Worm (Caenorhabditis elegans) whole organism, young adult: ENCODE data around the gene srw-102.

Experiments
- ama-1 ChIP-seq, 3 experiments: fragments of 150-350 bp in 1 of 3; sonication (generic microtip) in 2 of 3; optimal IDR thresholded peaks; 2 replicates each; lab custom pipeline; 2014 to 2018; ENCODE audit warnings: missing biosample characterization in 2 of 3, missing genetic modification characterization in 2 of 3, missing genetic modification reagents in 2 of 3
- atf-7 ChIP-seq: sonication (generic microtip); optimal IDR thresholded peaks from 2 replicates; lab custom pipeline; 2017; ENCODE audit warnings: mild to moderate bottlenecking, missing genetic modification characterization, missing compliant biosample characterization
- ets-4 ChIP-seq: fragments of 200-800 bp; sonication (Bioruptor generic); optimal IDR thresholded peaks from 2 replicates; lab custom pipeline; 2018; ENCODE audit warnings: mild to moderate bottlenecking, missing genetic modification characterization, missing compliant biosample characterization
- madf-6 ChIP-seq: fragments of 200-800 bp; sonication (Bioruptor generic); IDR thresholded peaks from 2 replicates; pipeline ENCODE4 v1.3.6; 2022; ENCODE audit warnings: missing genetic modification reagents, missing genetic modification characterization, missing compliant biosample characterization
- rpc-1 ChIP-seq, 2 experiments: fragments of 150-350 bp in 1 of 2; sonication (generic microtip) in 1 of 2; optimal IDR thresholded peaks; 2 replicates each; lab custom pipeline; 2014 to 2018; ENCODE audit warnings: missing biosample characterization in 1 of 2, missing genetic modification characterization in 1 of 2, missing genetic modification reagents in 1 of 2, missing genotype in 1 of 2

- TF ChIP-seq atf-7 (tag; lab: Kevin White, UChicago) (no peak), rpc-1 (optimal IDR thresholded peaks at IDR 0.05; lab: Kevin White, UChicago) (no peak), rpc-1 (tag; optimal IDR thresholded peaks at IDR 0.05; lab: Kevin White, UChicago) (no peak), madf-6 (GFP tag; lab: Robert Waterston, UW) (no peak), ama-1 (optimal IDR thresholded peaks at IDR 0.05; lab: Kevin White, UChicago) (no peak), ama-1 (GFP tag; optimal IDR thresholded peaks at IDR 0.05; lab: Kevin White, UChicago) (no peak), ets-4 (GFP tag; lab: Kevin White, UChicago) (no peak)
These were observed 35.6 kb downstream of the srw-102 start, which contains the start of gene ZK697.14 for ce11 chrV:1755589-1755988.
